Fruit fly (Drosophila melanogaster) whole organism, pupa: ENCODE measurements around the gene Srlp.

Experiments used
- CG34367 ChIP-seq: fragments of 200-800 bp; sonication (Bioruptor generic); optimal IDR thresholded peaks from 2 replicates; lab custom pipeline; 2018; ENCODE audit warnings: missing biosample characterization, mild to moderate bottlenecking, missing genetic modification characterization
- CG4496 ChIP-seq: fragments of 200-800 bp; sonication (Bioruptor generic); IDR thresholded peaks from 3 replicates; pipeline ENCODE4 v1.3.6; 2022; ENCODE audit warnings: missing biosample characterization, missing genetic modification characterization
- CG8159 ChIP-seq: fragments of 200-800 bp; sonication (Bioruptor generic); optimal IDR thresholded peaks from 3 replicates; lab custom pipeline; 2018; ENCODE audit warnings: missing biosample characterization, mild to moderate bottlenecking, missing genetic modification characterization, moderate library complexity
- D1 ChIP-seq: fragments of 200-800 bp; sonication (Bioruptor generic); optimal IDR thresholded peaks from 2 replicates; lab custom pipeline; 2018; ENCODE audit warnings: missing biosample characterization, mild to moderate bottlenecking, missing genetic modification characterization, moderate library complexity
- EcR ChIP-seq: fragments of 200-800 bp; sonication (Bioruptor generic); optimal IDR thresholded peaks from 3 replicates; lab custom pipeline; 2019; ENCODE audit warnings: missing biosample characterization, missing genetic modification characterization, mild to moderate bottlenecking, moderate library complexity, missing genetic modification reagents
- Ets98B ChIP-seq: fragments of 200-800 bp; sonication (Bioruptor generic); IDR thresholded peaks from 2 replicates; pipeline ENCODE4 v1.3.6; 2022; ENCODE audit warnings: missing biosample characterization, missing genetic modification characterization
- Pif1A ChIP-seq: fragments of 200-800 bp; sonication (Bioruptor generic); optimal IDR thresholded peaks from 3 replicates; lab custom pipeline; 2016; ENCODE audit warnings: missing biosample characterization, missing genetic modification characterization
- Pif1B ChIP-seq: fragments of 200-800 bp; sonication (Bioruptor generic); optimal IDR thresholded peaks from 3 replicates; lab custom pipeline; 2016; ENCODE audit warnings: missing biosample characterization, missing genetic modification characterization
- fd96Ca ChIP-seq: fragments of 200-800 bp; sonication (Bioruptor generic); IDR thresholded peaks from 3 replicates; pipeline ENCODE4 v1.3.6; 2022; ENCODE audit warnings: missing biosample characterization, missing genetic modification characterization
- rn ChIP-seq: fragments of 200-800 bp; sonication (Bioruptor generic); IDR thresholded peaks from 2 replicates; pipeline ENCODE4 v1.3.6; 2022; ENCODE audit warnings: missing biosample characterization, missing genetic modification characterization

dm6 chr3R:12406235-12407196 lies 27.4 kb upstream of the Srlp start, which contains the start of gene CG5167:
- TF ChIP-seq Pif1A (GFP tag; lab: Kevin White, UChicago) (no peak), Pif1B (GFP tag; lab: Kevin White, UChicago) (no peak), rn (no peak), fd96Ca (GFP tag; lab: Robert Waterston, UW) (peak; percentile 64; the same call in 2 of the 3 replicates), Ets98B (GFP tag; lab: Robert Waterston, UW) (peak; percentile 51), CG4496 (GFP tag; lab: Robert Waterston, UW) (no peak), CG34367 (peak; percentile 40), CG8159 (peak; percentile 15), D1 (tag; lab: Kevin White, UChicago) (no peak), EcR (GFP tag; lab: Kevin White, UChicago) (no peak)
